Worm (Caenorhabditis elegans) whole organism, L2 larva: Measurements from ENCODE around the gene rpl-6.

ENCODE experiments used
- C34F6.9 ChIP-seq: fragments of 150-350 bp; optimal IDR thresholded peaks from 2 replicates; lab custom pipeline; 2014; ENCODE audit warnings: missing biosample characterization, missing genetic modification characterization
- F13H6.1 ChIP-seq: sonication (generic microtip); optimal IDR thresholded peaks from 2 replicates; lab custom pipeline; 2016; ENCODE audit warnings: missing genetic modification characterization, missing compliant biosample characterization
- R02D3.7 ChIP-seq: fragments of 150-350 bp; optimal IDR thresholded peaks from 2 replicates; lab custom pipeline; 2014; ENCODE audit warnings: missing biosample characterization, missing genetic modification characterization
- Y55F3AM.14 ChIP-seq: fragments of 200-800 bp; sonication (Bioruptor generic); optimal IDR thresholded peaks from 2 replicates; lab custom pipeline; 2018; ENCODE audit warnings: mild to moderate bottlenecking, missing genetic modification characterization, missing compliant biosample characterization
- ZK546.5 ChIP-seq: sonication (generic microtip); optimal IDR thresholded peaks from 2 replicates; lab custom pipeline; 2017; ENCODE audit warnings: missing biosample characterization, missing genetic modification characterization
- aly-2 ChIP-seq: fragments of 150-350 bp; optimal IDR thresholded peaks from 2 replicates; lab custom pipeline; 2014; ENCODE audit warnings: missing biosample characterization, missing genetic modification characterization
- ama-1 ChIP-seq: fragments of 150-350 bp; optimal IDR thresholded peaks from 2 replicates; lab custom pipeline; 2018; ENCODE audit warnings: inconsistent platforms
- blmp-1 ChIP-seq: sonication (generic microtip); optimal IDR thresholded peaks from 2 replicates; lab custom pipeline; 2017; ENCODE audit warnings: missing genetic modification characterization, mild to moderate bottlenecking, missing compliant biosample characterization, antibody characterized with exemption, moderate library complexity; ENCODE audit not compliant: insufficient read depth
- ceh-16 ChIP-seq: fragments of 150-350 bp; optimal IDR thresholded peaks from 2 replicates; lab custom pipeline; 2014; ENCODE audit warnings: missing biosample characterization, missing genetic modification characterization
- egl-27 ChIP-seq: sonication (generic microtip); optimal IDR thresholded peaks from 3 replicates; lab custom pipeline; 2017; ENCODE audit warnings: missing biosample characterization, missing genetic modification reagents, missing genetic modification characterization
- elt-1 ChIP-seq: fragments of 150-350 bp; optimal IDR thresholded peaks from 2 replicates; lab custom pipeline; 2014; ENCODE audit warnings: missing biosample characterization, missing genetic modification characterization
- fos-1 ChIP-seq: fragments of 150-350 bp; optimal IDR thresholded peaks from 2 replicates; lab custom pipeline; 2014; ENCODE audit warnings: missing biosample characterization, missing genetic modification characterization
- gmeb-1 ChIP-seq: fragments of 150-350 bp; optimal IDR thresholded peaks from 2 replicates; lab custom pipeline; 2014; ENCODE audit warnings: missing biosample characterization, missing genetic modification characterization
- lin-13 ChIP-seq: fragments of 150-350 bp; optimal IDR thresholded peaks from 2 replicates; lab custom pipeline; 2014; ENCODE audit warnings: missing biosample characterization, missing genetic modification reagents, missing genetic modification characterization
- lin-39 ChIP-seq: fragments of 150-350 bp; optimal IDR thresholded peaks from 2 replicates; lab custom pipeline; 2014; ENCODE audit warnings: missing biosample characterization, missing genetic modification reagents, missing genetic modification characterization
- lsy-2 ChIP-seq, 2 experiments: fragments of 150-350 bp in 1 of 2; sonication (generic microtip) in 1 of 2; optimal IDR thresholded peaks; 2 replicates each; lab custom pipeline; 2014 to 2017; ENCODE audit warnings: missing biosample characterization in 2 of 2, missing genetic modification characterization in 2 of 2
- mdl-1 ChIP-seq, 2 experiments: fragments of 150-350 bp in 1 of 2; sonication (generic microtip) in 1 of 2; optimal IDR thresholded peaks; 2 replicates each; lab custom pipeline; 2017; ENCODE audit warnings: missing biosample characterization in 2 of 2, missing genetic modification characterization in 2 of 2
- nhr-12 ChIP-seq: fragments of 150-350 bp; optimal IDR thresholded peaks from 2 replicates; lab custom pipeline; 2014; ENCODE audit warnings: missing biosample characterization, missing genetic modification characterization
- nhr-129 ChIP-seq: fragments of 150-350 bp; optimal IDR thresholded peaks from 2 replicates; lab custom pipeline; 2014; ENCODE audit warnings: missing biosample characterization, missing genetic modification characterization
- nhr-21 ChIP-seq: fragments of 150-350 bp; optimal IDR thresholded peaks from 2 replicates; lab custom pipeline; 2014; ENCODE audit warnings: missing biosample characterization, missing genetic modification characterization
- nhr-237 ChIP-seq: fragments of 150-350 bp; optimal IDR thresholded peaks from 2 replicates; lab custom pipeline; 2014; ENCODE audit warnings: missing biosample characterization, missing genetic modification characterization
- nhr-25 ChIP-seq: fragments of 150-350 bp; sonication (generic microtip); optimal IDR thresholded peaks from 3 replicates; lab custom pipeline; 2014; ENCODE audit warnings: missing biosample characterization, missing genetic modification characterization
- nhr-6 ChIP-seq: fragments of 150-350 bp; optimal IDR thresholded peaks from 2 replicates; lab custom pipeline; 2014; ENCODE audit warnings: missing biosample characterization, missing genetic modification characterization
- nhr-77 ChIP-seq: fragments of 150-350 bp; optimal IDR thresholded peaks from 2 replicates; lab custom pipeline; 2014; ENCODE audit warnings: missing biosample characterization, missing genetic modification characterization
- sem-4 ChIP-seq: fragments of 150-350 bp; optimal IDR thresholded peaks from 2 replicates; lab custom pipeline; 2014; ENCODE audit warnings: missing biosample characterization, missing genetic modification reagents, missing genetic modification characterization
- sma-3 ChIP-seq: sonication (generic microtip); optimal IDR thresholded peaks from 2 replicates; lab custom pipeline; 2016; ENCODE audit warnings: missing genetic modification reagents, missing genetic modification characterization, missing compliant biosample characterization
- sma-9 ChIP-seq, 2 experiments: fragments of 150-350 bp in 1 of 2; sonication (generic microtip) in 1 of 2; optimal IDR thresholded peaks; 2 replicates each; lab custom pipeline; 2014 to 2016; ENCODE audit warnings: missing genetic modification characterization in 2 of 2, mild to moderate bottlenecking in 1 of 2, missing biosample characterization in 1 of 2, missing compliant biosample characterization in 1 of 2, missing genetic modification reagents in 1 of 2, moderate library complexity in 1 of 2
- unc-39 ChIP-seq: fragments of 150-350 bp; optimal IDR thresholded peaks from 2 replicates; lab custom pipeline; 2014; ENCODE audit warnings: missing biosample characterization, missing genetic modification characterization
- unc-55 ChIP-seq: fragments of 150-350 bp; sonication (generic microtip); optimal IDR thresholded peaks from 3 replicates; lab custom pipeline; 2014; ENCODE audit warnings: missing biosample characterization, missing genetic modification reagents, missing genetic modification characterization
- unc-62 ChIP-seq: fragments of 150-350 bp; optimal IDR thresholded peaks from 2 replicates; lab custom pipeline; 2014; ENCODE audit warnings: missing biosample characterization, missing genetic modification reagents, missing genetic modification characterization
- ztf-11 ChIP-seq: sonication (generic microtip); optimal IDR thresholded peaks from 2 replicates; lab custom pipeline; 2017; ENCODE audit warnings: missing biosample characterization, missing genetic modification characterization

Gene rpl-6

DNA sequence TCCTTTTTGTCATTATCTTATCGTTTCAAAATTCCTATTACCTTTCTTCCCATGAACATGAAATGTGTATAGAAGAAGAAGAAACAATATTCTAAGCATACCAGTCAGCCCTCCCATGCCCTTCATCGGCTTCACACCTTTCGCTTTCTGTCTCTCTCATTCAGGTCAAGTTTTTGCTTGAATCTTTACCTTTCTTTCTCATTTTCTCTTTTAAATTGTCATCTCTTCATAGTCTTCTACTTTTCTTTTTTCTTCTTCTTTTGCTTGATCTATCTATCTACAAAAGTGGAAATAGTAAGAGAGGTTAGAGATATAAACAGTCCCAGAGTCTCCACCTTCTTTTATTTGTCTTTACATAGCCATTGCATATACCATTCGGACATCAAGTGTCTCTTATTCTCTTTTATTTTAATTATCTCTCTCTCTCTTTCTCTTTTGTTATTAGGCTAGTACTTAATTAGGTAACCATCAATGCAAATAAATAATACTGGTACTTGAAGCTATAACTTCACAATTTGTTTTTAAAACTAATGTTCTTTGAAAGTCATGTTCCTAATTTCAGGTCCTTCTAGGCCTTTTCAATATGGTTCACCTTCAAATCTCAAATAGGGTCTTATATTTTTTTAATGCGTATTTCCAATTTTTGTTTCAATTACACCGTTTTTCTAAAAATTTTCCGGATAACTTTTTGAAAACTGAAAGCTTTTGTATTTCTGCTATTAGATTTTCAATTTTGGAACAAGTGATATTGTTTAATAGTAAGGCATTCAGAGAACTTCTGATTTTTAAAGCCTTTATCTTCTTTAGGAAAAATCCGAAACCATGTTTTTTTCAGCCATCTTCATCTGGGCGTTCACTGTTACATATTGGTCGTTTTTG lies 6.6 kb upstream of the rpl-6 start, which contains the start of gene dpy-31 (continued):
- no peak for TF ChIP-seq ama-1 (lab: Kevin White, UChicago)
- no peak for TF ChIP-seq nhr-129
- TF ChIP-seq ceh-16 (tag; lab: Kevin White, UChicago) = peak; percentile 22
- TF ChIP-seq nhr-237 (tag; lab: Kevin White, UChicago) = no peak
- no peak for TF ChIP-seq unc-62 (GFP tag; lab: Kevin White, UChicago)

DNA sequence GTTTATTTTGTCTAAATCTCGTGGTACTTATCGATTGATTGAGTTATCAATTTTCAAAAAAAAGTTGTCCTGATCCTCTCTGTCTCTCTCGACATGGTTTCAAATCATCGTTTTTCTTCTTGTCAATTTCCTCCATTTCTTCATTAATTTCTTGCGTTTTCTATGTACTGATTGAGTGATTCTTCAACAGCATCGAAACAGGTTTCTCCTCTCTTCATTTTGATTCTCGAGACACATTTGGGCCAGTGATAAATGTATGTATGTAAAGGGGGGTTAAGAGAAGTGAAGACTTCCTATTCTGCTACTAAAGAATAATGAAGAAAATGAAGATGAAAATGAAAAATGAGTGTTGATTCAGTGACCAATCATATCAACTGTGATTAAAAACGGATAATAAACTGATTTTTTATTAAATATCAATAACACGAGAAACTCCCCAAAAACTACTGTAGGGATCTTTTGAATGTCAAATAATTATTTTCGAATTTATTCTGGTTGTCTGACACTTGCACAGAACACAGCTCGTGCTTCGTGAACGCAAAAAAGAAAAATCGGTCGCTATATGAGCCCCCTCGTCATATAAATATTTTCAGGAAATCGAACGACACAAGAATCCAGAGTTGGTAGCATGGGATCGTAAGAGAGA lies 5.0 kb upstream of the rpl-6 start:
- TF ChIP-seq gmeb-1 (tag; lab: Kevin White, UChicago) (peak; percentile 45), blmp-1 (tag; lab: Kevin White, UChicago) (peak; percentile 6), egl-27 (tag; lab: Kevin White, UChicago) (peak; percentile 75), nhr-25 (tag; lab: Kevin White, UChicago) (peak; percentile 67), ZK546.5 (no peak), F13H6.1 (tag; lab: Kevin White, UChicago) (no peak), elt-1 (tag; lab: Kevin White, UChicago) (no peak), fos-1 (tag; lab: Kevin White, UChicago) (peak; percentile 42), nhr-21 (tag; lab: Kevin White, UChicago) (peak; percentile 65), lsy-2 (tag; optimal IDR thresholded peaks at IDR 0.05; lab: Kevin White, UChicago) (peak in 1 of 2 experiments; percentile 20), nhr-77 (tag; lab: Kevin White, UChicago) (no peak), sma-3 (GFP tag; lab: Kevin White, UChicago) (peak; percentile 27), sma-9 (GFP tag; optimal IDR thresholded peaks at IDR 0.05; lab: Kevin White, UChicago) (peak; percentile 50), sma-9 (tag; optimal IDR thresholded peaks at IDR 0.05; lab: Kevin White, UChicago) (no peak)
- TF ChIP-seq, all 48 proteins: peak for 9

DNA sequence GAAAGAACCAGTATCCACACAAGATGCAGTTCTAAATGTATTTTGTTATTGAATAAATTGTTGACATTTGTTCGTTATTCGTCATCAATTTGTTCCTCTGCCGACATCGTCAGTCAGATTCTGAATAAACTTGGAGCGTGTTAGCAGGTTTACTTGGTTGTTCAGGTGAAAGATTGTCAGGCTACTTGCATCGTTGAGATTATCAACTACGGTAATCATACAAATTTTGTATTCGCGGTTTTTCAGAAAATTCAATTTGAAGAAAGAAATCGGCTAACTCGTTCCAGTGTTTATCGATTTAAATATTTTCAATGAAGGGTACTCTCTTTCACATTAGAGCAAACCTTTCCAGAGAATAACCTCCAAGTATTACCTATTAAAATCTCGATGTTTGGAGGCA lies 1.5 kb downstream of the rpl-6 start, which contains the start of gene R151.2:
Gene R151.2, plus strand, starts transcription at position 247 of the 400 bp plus-strand sequence.
- TF ChIP-seq sem-4 (tag; lab: Kevin White, UChicago) (no peak), nhr-237 (tag; lab: Kevin White, UChicago) (no peak), nhr-6 (tag; lab: Kevin White, UChicago) (no peak), ama-1 (lab: Kevin White, UChicago) (no peak), C34F6.9 (no peak), lin-13 (GFP tag; lab: Kevin White, UChicago) (no peak), lsy-2 (tag; optimal IDR thresholded peaks at IDR 0.05; lab: Kevin White, UChicago) (no peak), gmeb-1 (tag; lab: Kevin White, UChicago) (no peak), lin-39 (tag; lab: Kevin White, UChicago) (no peak), unc-62 (GFP tag; lab: Kevin White, UChicago) (no peak), aly-2 (tag; lab: Kevin White, UChicago) (no peak), unc-39 (tag; lab: Kevin White, UChicago) (no peak), egl-27 (tag; lab: Kevin White, UChicago) (no peak), F13H6.1 (tag; lab: Kevin White, UChicago) (no peak), mdl-1 (tag; optimal IDR thresholded peaks at IDR 0.05; lab: Kevin White, UChicago) (no peak), blmp-1 (tag; lab: Kevin White, UChicago) (no peak), Y55F3AM.14 (GFP tag; lab: Kevin White, UChicago) (no peak), fos-1 (tag; lab: Kevin White, UChicago) (no peak), nhr-12 (no peak)

DNA sequence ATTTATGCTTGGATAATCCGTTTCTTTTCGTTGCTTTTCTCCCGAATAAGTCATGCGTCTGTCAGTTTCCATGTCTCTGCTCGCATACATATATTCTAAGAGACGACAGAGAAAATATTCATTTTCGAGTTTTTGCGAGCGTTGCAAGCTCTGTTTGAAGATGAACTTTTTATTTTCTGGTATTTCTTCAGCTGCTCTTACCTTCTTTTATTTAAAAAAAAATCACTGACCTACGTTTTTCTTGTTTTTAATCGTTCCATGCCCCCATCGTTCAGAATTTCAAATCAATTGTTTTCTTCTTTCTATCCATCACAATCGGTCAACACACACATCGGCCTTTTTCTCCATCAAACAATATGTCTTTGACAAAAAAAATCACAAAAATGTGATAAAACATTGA lies 2.2 kb downstream of the rpl-6 start:
- TF ChIP-seq unc-55 (GFP tag; lab: Kevin White, UChicago) (peak; percentile 22), ztf-11 (tag; lab: Kevin White, UChicago) (no peak)

DNA sequence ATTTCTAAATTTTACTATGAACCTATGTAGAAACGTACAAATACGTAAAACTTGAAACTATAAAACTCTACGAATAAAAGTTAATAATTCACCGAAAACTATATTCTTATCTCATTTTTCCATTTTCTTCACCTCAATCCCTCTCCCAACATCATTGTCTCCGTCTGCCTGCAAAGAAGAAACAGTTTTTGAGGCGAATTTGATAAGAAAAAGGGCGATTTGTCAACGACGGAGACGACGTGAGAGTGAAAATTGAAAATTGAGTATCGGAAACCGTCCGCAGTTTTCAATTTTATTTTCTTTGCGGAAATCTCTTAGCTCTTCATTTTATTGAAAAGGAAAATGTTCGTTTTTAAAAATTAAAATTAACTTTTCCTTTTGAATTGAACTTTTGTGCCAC lies 3.8 kb downstream of the rpl-6 start:
- TF ChIP-seq ceh-16 (tag; lab: Kevin White, UChicago) (no peak), gmeb-1 (tag; lab: Kevin White, UChicago) (peak; percentile 19), fos-1 (tag; lab: Kevin White, UChicago) (peak; percentile 62), ztf-11 (tag; lab: Kevin White, UChicago) (no peak), R02D3.7 (tag; lab: Kevin White, UChicago) (no peak)
- TF ChIP-seq, all 48 proteins: peak for 2
